Fruit fly (Drosophila melanogaster): Measurements from ENCODE around the gene CG11899.

The CG11899 gene

dm6 chr3R:29221168-29221567, 20.9 kb downstream of the CG11899 start:
- TF ChIP-seq CG16813 (GFP tag; IDR thresholded peaks at IDR 0.05; ENCODE audit: partially characterized antibody) (0 out of 3 replicates have a peak, but pooled peaks have one; percentile 37), hb (GFP tag; IDR thresholded peaks at IDR 0.05; ENCODE audit: partially characterized antibody) (no peak), knrl (GFP tag; IDR thresholded peaks at IDR 0.05; ENCODE audit: partially characterized antibody) (0 out of 3 replicates have a peak, but pooled peaks have one; percentile 4), pnt (GFP tag; optimal IDR thresholded peaks at IDR 0.05) (no peak)

- peak; percentile 29 for TF ChIP-seq grn (GFP tag; optimal IDR thresholded peaks at IDR 0.05)
- peak; percentile 86 for TF ChIP-seq onecut (GFP tag; IDR thresholded peaks at IDR 0.05)
- peak; percentile 69 for TF ChIP-seq Sin3A (optimal IDR thresholded peaks at IDR 0.05)
- TF ChIP-seq bigmax (GFP tag; optimal IDR thresholded peaks at IDR 0.05): peak; percentile 20
- TF ChIP-seq CG8290 (GFP tag; optimal IDR thresholded peaks at IDR 0.05): no peak
- TF ChIP-seq CG8290 (tag; optimal IDR thresholded peaks at IDR 0.05): peak in 1 of 2 experiments; percentile 51
- TF ChIP-seq chm (GFP tag; IDR thresholded peaks at IDR 0.05): no peak
- peak; percentile 88 for TF ChIP-seq knrl (GFP tag; IDR thresholded peaks at IDR 0.05; ENCODE audit: partially characterized antibody)
- peak; percentile 29 for TF ChIP-seq repo (GFP tag; optimal IDR thresholded peaks at IDR 0.05)
- TF ChIP-seq CG13894 (tag; optimal IDR thresholded peaks at IDR 0.05): peak; percentile 6
- TF ChIP-seq CG16813 (GFP tag; IDR thresholded peaks at IDR 0.05; ENCODE audit: partially characterized antibody): peak; percentile 92
- peak; percentile 62 for TF ChIP-seq E2f2 (GFP tag; IDR thresholded peaks at IDR 0.05)
- TF ChIP-seq MESR4 (GFP tag; optimal IDR thresholded peaks at IDR 0.05): peak; percentile 78
- TF ChIP-seq trem (tag; optimal IDR thresholded peaks at IDR 0.05): peak; percentile 37
- no peak for TF ChIP-seq Lpt (GFP tag; optimal IDR thresholded peaks at IDR 0.05)
- TF ChIP-seq CG9932 (GFP tag; IDR thresholded peaks at IDR 0.05): peak; percentile 36; the same call in 1 of the 2 replicates
- peak; percentile 36 for TF ChIP-seq Ets65A (GFP tag)
- peak; percentile 97 for TF ChIP-seq Bgb (GFP tag; IDR thresholded peaks at IDR 0.05; ENCODE audit: partially characterized antibody)
- peak; percentile 91 for TF ChIP-seq BEAF-32 (GFP tag; optimal IDR thresholded peaks at IDR 0.05)
- TF ChIP-seq mirr (GFP tag; optimal IDR thresholded peaks at IDR 0.05): peak; percentile 12
- no peak for TF ChIP-seq CG6175 (GFP tag; IDR thresholded peaks at IDR 0.05)
- TF ChIP-seq ato (GFP tag; IDR thresholded peaks at IDR 0.05; ENCODE audit: partially characterized antibody): peak; percentile 96
- peak; percentile 98 for TF ChIP-seq CG34224 (GFP tag; IDR thresholded peaks at IDR 0.05; ENCODE audit: partially characterized antibody)
- peak; percentile 31 for TF ChIP-seq Abd-B (GFP tag; optimal IDR thresholded peaks at IDR 0.05)
- no peak for TF ChIP-seq caup (GFP tag; optimal IDR thresholded peaks at IDR 0.05; ENCODE audit: severe bottlenecking)
- peak; percentile 99 for TF ChIP-seq Dref (GFP tag; IDR thresholded peaks at IDR 0.05)
- peak; percentile 98 for TF ChIP-seq CG7963 (GFP tag; IDR thresholded peaks at IDR 0.05; ENCODE audit: partially characterized antibody)
- peak; percentile 97 for TF ChIP-seq chinmo (GFP tag; IDR thresholded peaks at IDR 0.05; ENCODE audit: partially characterized antibody)
- no peak for TF ChIP-seq Sox100B (GFP tag; optimal IDR thresholded peaks at IDR 0.05)
- peak; percentile 98 for TF ChIP-seq HLH4C (GFP tag; IDR thresholded peaks at IDR 0.05; ENCODE audit: partially characterized antibody)
- TF ChIP-seq Scr (GFP tag; IDR thresholded peaks at IDR 0.05; ENCODE audit: partially characterized antibody): peak; percentile 91
- no peak for TF ChIP-seq esg (GFP tag; conservative IDR thresholded peaks at IDR 0.05)
- TF ChIP-seq Med (GFP tag): peak; percentile 81
- TF ChIP-seq cato (GFP tag; optimal IDR thresholded peaks at IDR 0.05; ENCODE audit: borderline replicate concordance): no peak
- TF ChIP-seq zen2 (GFP tag; IDR thresholded peaks at IDR 0.05; ENCODE audit: partially characterized antibody): peak; percentile 96
- TF ChIP-seq nerfin-2 (GFP tag; IDR thresholded peaks at IDR 0.05; ENCODE audit: partially characterized antibody): peak; percentile 94
- peak; percentile 93 for TF ChIP-seq vnd (GFP tag; IDR thresholded peaks at IDR 0.05; ENCODE audit: partially characterized antibody)
- TF ChIP-seq hb (GFP tag; IDR thresholded peaks at IDR 0.05; ENCODE audit: partially characterized antibody): peak; percentile 96
- TF ChIP-seq Opbp (GFP tag; IDR thresholded peaks at IDR 0.05; ENCODE audit: partially characterized antibody): peak; percentile 96
- peak; percentile 97 for TF ChIP-seq bbx (GFP tag; IDR thresholded peaks at IDR 0.05; ENCODE audit: partially characterized antibody)
- peak; percentile 29 for TF ChIP-seq CG2712 (tag; optimal IDR thresholded peaks at IDR 0.05)
- no peak for TF ChIP-seq Bdp1 (GFP tag; optimal IDR thresholded peaks at IDR 0.05)
- TF ChIP-seq Doc3 (GFP tag; IDR thresholded peaks at IDR 0.05; ENCODE audit: partially characterized antibody): peak; percentile 76
These were observed 22.9 kb downstream of the CG11899 start, which contains the start of the genes Cisd2 and Brd8 for dm6 chr3R:29222891-29223842. TSS of gene Cisd2 (minus strand) at chr3R:29223428. TSS of gene Brd8 (plus strand) at chr3R:29223485.

Data from whole organism, embryonic.